Fruit fly (Drosophila melanogaster): Measurements from ENCODE around the gene eEF1alpha2.
A peak's percentile ranks its signal among the peaks of the same experiment; 100 is the strongest.

Gene eEF1alpha2

DNA sequence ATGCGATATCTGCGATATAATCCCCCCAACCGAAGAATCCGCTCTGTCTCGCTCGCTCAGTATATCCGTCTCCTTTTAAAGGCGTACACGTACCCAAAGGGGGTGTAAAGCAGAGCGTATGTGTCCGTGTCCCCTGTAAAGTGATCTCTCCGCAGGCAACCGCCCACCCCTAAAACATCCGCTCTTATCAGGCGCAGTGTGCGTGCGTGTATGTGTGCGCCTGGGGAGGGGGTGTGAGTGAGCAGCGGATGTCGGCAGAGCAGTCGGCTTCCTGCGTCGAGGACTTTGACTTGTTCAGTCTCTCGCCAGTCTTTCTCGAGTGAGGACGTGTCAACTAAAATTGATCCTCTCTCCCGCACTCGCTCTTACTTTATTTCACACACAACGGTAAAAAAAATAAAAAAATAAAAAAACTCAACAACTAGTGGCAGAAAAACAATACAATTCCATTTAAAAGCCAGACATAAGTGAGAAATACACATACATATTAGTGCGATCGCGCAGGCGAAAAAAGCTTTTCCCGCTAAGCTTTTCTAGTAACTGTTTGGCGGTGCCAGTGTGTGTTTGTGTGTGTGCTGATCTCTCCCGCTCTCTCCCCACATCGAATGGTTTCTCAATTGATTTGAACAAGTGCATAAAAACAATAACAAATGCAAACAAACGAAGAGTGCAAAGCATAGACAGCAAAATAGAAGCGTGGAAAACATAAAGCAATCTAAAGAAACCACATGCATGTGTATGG is 12.6 kb upstream of the eEF1alpha2 start:
- TF ChIP-seq CG17806 (tag; optimal IDR thresholded peaks at IDR 0.05): no peak
- peak; percentile 26 for TF ChIP-seq Snoo (tag; optimal IDR thresholded peaks at IDR 0.05)
- TF ChIP-seq CG8301 (tag; optimal IDR thresholded peaks at IDR 0.05): no peak
- TF ChIP-seq EcR (GFP tag; optimal IDR thresholded peaks at IDR 0.05): peak; percentile 79
- peak; percentile 42 for TF ChIP-seq CG34367 (tag; optimal IDR thresholded peaks at IDR 0.05)
- TF ChIP-seq Pif1B (GFP tag; optimal IDR thresholded peaks at IDR 0.05): peak; percentile 17
- peak; percentile 50; the same call in 1 of the 2 replicates for TF ChIP-seq Ets98B (GFP tag; IDR thresholded peaks at IDR 0.05)
- TF ChIP-seq Pif1A (GFP tag; optimal IDR thresholded peaks at IDR 0.05): no peak
- no peak for TF ChIP-seq CG9948 (tag; optimal IDR thresholded peaks at IDR 0.05)
- no peak for TF ChIP-seq D1 (tag; optimal IDR thresholded peaks at IDR 0.05)
- peak; percentile 62; the same call in 1 of the 2 replicates for TF ChIP-seq CG12605 (GFP tag; IDR thresholded peaks at IDR 0.05)
- TF ChIP-seq gl (tag; optimal IDR thresholded peaks at IDR 0.05): peak; percentile 81
- TF ChIP-seq CG10348 (GFP tag; IDR thresholded peaks at IDR 0.05): no peak
- no peak for TF ChIP-seq rn (GFP tag; IDR thresholded peaks at IDR 0.05)
- peak; percentile 90 for TF ChIP-seq CG13204 (GFP tag; optimal IDR thresholded peaks at IDR 0.05)
- TF ChIP-seq CG14655 (GFP tag; optimal IDR thresholded peaks at IDR 0.05): no peak
- peak; percentile 29 for TF ChIP-seq CG15710 (tag; optimal IDR thresholded peaks at IDR 0.05)
- peak; percentile 63 for TF ChIP-seq fd96Ca (GFP tag; IDR thresholded peaks at IDR 0.05)
- peak; percentile 25; the same call in 1 of the 2 replicates for TF ChIP-seq CG32121 (GFP tag; IDR thresholded peaks at IDR 0.05)
- TF ChIP-seq CG4496 (GFP tag; IDR thresholded peaks at IDR 0.05): peak; percentile 83
- peak; percentile 6 for TF ChIP-seq CG8159 (tag; optimal IDR thresholded peaks at IDR 0.05)

DNA sequence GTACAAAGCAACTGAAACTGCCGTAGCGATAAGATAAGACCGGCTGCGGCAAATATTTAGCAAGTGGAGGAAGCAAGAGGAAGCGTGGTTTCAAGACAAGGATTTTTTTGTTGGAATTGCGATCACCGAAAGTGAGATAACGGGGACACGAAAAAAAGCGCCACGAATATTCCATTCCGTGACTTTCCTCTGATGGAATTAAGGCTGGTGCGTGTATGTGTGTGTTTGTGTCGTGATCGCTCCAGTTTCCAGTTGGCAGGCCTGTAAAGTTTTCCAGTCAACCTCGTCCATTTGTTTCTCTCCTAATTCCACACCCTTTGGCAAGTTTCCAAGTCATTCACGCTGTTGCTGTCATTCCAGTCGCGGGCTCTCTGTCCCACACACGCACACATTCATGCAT is 12.0 kb upstream of the eEF1alpha2 start:
- TF ChIP-seq Snoo (tag; optimal IDR thresholded peaks at IDR 0.05) (no peak), CG8159 (tag; optimal IDR thresholded peaks at IDR 0.05) (no peak), rn (GFP tag; IDR thresholded peaks at IDR 0.05) (no peak)

DNA sequence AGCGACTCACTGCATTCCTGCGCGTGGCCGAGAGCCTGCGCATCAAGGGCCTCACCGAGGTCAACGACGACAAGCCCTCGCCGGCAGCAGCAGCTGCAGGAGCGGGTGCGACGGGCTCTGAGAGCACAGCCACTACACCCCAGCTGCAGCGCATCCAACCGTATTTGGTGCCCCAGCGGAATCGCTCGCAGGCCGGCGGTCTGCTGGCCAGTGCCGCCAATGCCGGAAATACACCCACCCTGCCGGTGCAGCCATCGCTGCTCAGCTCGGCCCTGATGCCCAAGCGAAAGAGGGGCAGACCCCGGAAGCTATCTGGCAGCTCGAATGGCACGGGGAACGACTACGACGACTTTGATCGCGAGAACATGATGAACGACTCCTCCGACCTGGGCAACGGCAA is 10.5 kb upstream of the eEF1alpha2 start:
- TF ChIP-seq CG34367 (tag; optimal IDR thresholded peaks at IDR 0.05): no peak

DNA sequence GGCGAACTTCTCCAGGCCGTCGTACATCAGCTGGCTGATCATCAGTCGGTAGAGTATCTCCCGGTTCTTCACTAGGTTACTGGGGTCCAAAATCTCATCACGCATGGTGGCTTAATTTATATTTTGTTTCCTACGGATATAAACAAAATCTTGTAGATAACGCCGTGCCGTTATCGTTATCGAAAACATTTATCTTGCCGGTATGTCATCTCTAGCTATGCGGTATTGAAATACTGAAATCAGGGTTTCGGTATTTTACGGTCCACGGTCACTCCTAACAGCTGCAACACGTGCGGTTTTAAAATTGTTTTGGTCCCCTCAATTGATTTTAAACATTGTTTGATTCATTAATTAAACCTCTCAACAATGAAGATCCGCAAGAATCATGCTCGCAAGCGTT is 1.5 kb upstream of the eEF1alpha2 start, which contains the start of the genes CstF50 and CG11563:
Gene CstF50 (minus strand): TSS at position 188 of the 400 bp plus-strand sequence.
Gene CG11563 (plus strand): TSS at position 260 of the 400 bp plus-strand sequence.
- no peak for TF ChIP-seq rn (GFP tag; IDR thresholded peaks at IDR 0.05)
- no peak for TF ChIP-seq gl (tag; optimal IDR thresholded peaks at IDR 0.05)
- TF ChIP-seq D1 (tag; optimal IDR thresholded peaks at IDR 0.05): no peak
- no peak for TF ChIP-seq CG15710 (tag; optimal IDR thresholded peaks at IDR 0.05)
- no peak for TF ChIP-seq Pif1A (GFP tag; optimal IDR thresholded peaks at IDR 0.05)
- TF ChIP-seq CG17806 (tag; optimal IDR thresholded peaks at IDR 0.05): no peak
- TF ChIP-seq CG13204 (GFP tag; optimal IDR thresholded peaks at IDR 0.05): no peak
- TF ChIP-seq CG8301 (tag; optimal IDR thresholded peaks at IDR 0.05): no peak
- no peak for TF ChIP-seq CG8159 (tag; optimal IDR thresholded peaks at IDR 0.05)
- TF ChIP-seq fd96Ca (GFP tag; IDR thresholded peaks at IDR 0.05): no peak
- TF ChIP-seq CG14655 (GFP tag; optimal IDR thresholded peaks at IDR 0.05): no peak
- no peak for TF ChIP-seq Pif1B (GFP tag; optimal IDR thresholded peaks at IDR 0.05)
- no peak for TF ChIP-seq CG9948 (tag; optimal IDR thresholded peaks at IDR 0.05)
- TF ChIP-seq EcR (GFP tag; optimal IDR thresholded peaks at IDR 0.05): no peak
- no peak for TF ChIP-seq CG12605 (GFP tag; IDR thresholded peaks at IDR 0.05)
- TF ChIP-seq CG4496 (GFP tag; IDR thresholded peaks at IDR 0.05): no peak
- no peak for TF ChIP-seq CG32121 (GFP tag; IDR thresholded peaks at IDR 0.05)
- TF ChIP-seq Ets98B (GFP tag; IDR thresholded peaks at IDR 0.05): no peak
- TF ChIP-seq CG10348 (GFP tag; IDR thresholded peaks at IDR 0.05): no peak
- no peak for TF ChIP-seq Snoo (tag; optimal IDR thresholded peaks at IDR 0.05)

DNA sequence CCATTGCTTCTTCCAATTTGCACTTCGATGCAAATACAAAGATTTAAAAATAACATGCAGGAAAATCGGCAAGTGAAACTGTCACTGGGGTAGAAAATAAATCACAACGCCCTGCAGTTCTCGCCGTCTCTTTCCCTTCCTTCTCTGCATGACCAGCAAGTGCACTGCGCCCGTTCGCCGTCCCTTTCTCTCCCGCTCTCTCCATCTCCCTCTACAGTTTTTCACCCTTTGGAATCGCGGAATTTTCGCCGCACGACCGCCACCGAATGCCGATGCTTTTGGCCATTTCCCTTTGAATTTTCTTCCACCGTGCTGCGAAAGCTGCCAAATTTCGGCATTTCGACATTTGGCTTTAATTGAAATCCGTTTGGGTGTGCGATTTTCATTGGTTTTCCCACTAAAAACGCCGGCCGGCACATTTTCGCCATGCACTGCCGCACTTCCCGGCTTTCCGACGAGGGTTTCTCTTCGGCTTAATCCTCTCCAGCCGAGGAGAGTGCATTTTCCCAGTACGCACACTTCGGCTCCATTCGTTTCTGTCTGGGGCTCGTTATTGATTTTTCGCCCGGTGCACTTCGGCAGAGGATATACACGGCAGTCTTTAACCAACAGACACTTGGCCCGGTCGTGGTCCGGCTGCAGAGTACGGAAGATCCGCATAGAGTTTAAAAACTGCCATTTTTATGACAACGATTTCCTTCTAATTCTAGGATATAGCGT is 959 bp downstream of the eEF1alpha2 start:
- TF ChIP-seq Pif1A (GFP tag; optimal IDR thresholded peaks at IDR 0.05) (no peak), CG32121 (GFP tag; IDR thresholded peaks at IDR 0.05) (peak; percentile 66), EcR (GFP tag; optimal IDR thresholded peaks at IDR 0.05) (no peak), CG4496 (GFP tag; IDR thresholded peaks at IDR 0.05) (no peak), Ets98B (GFP tag; IDR thresholded peaks at IDR 0.05) (0 out of 2 replicates have a peak, but pooled peaks have one; percentile 30), CG14655 (GFP tag; optimal IDR thresholded peaks at IDR 0.05) (no peak), CG9948 (tag; optimal IDR thresholded peaks at IDR 0.05) (no peak), CG34367 (tag; optimal IDR thresholded peaks at IDR 0.05) (no peak), CG8301 (tag; optimal IDR thresholded peaks at IDR 0.05) (no peak), Snoo (tag; optimal IDR thresholded peaks at IDR 0.05) (no peak), CG13204 (GFP tag; optimal IDR thresholded peaks at IDR 0.05) (no peak), CG17806 (tag; optimal IDR thresholded peaks at IDR 0.05) (no peak)

DNA sequence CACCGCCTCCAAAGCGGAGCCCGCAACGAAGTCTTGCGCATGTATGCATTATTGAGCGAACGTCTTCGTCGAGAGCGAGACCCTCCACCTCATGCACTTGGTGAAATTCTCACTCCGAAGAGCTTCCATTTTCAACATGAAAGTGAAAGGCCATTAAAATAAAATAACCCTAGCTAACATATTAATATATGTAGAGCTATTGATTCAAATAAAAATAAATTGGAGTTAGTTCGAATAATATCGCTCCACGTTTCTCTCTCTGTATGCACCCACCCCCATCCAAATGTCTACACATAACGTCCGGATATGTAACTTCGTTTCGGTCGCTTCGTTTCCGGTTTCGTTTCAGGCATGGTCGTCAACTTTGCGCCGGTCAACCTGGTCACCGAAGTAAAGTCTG is 3.0 kb downstream of the eEF1alpha2 start:
- TF ChIP-seq CG9948 (tag; optimal IDR thresholded peaks at IDR 0.05): no peak
- TF ChIP-seq fd96Ca (GFP tag; IDR thresholded peaks at IDR 0.05): 0 out of 3 replicates have a peak, but pooled peaks have one; percentile 40
- peak; percentile 8 for TF ChIP-seq CG15710 (tag; optimal IDR thresholded peaks at IDR 0.05)
- peak; percentile 46; the same call in 1 of the 3 replicates for TF ChIP-seq CG4496 (GFP tag; IDR thresholded peaks at IDR 0.05)
- no peak for TF ChIP-seq CG8301 (tag; optimal IDR thresholded peaks at IDR 0.05)
- TF ChIP-seq CG32121 (GFP tag; IDR thresholded peaks at IDR 0.05): no peak

All from whole organism, pupa.